Worm (Caenorhabditis elegans): ENCODE data around the gene C16A11.10.

DNA sequence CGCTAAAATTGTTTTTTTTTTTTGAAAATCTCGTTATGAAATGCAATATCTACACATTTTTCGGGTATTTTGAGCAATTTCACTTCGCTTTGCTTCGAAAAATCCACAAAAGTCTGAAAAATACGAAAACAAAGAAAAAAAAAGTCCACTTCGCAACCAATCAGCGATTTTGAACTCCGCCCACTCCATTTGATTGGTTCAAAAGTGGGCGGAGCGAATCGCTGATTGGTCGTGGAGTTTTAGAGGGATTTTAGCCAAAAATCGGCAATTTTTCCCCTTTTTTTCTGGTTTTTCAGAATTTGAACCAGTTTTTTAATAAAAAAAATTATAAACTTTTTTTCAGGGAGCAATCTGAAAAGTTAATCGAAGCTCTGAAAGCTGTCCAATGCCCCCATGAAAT, 7.8 kb downstream of the C16A11.10 start:
- TF ChIP-seq unc-55 (GFP tag; optimal IDR thresholded peaks at IDR 0.05) (no peak), skn-1 (tag; optimal IDR thresholded peaks at IDR 0.05) (no peak), ZK546.5 (tag; optimal IDR thresholded peaks at IDR 0.05) (no peak), lin-39 (tag; optimal IDR thresholded peaks at IDR 0.05) (no peak), nhr-11 (tag; optimal IDR thresholded peaks at IDR 0.05) (no peak), lin-11 (tag; optimal IDR thresholded peaks at IDR 0.05) (no peak), ama-1 (optimal IDR thresholded peaks at IDR 0.05) (no peak), mdl-1 (tag; optimal IDR thresholded peaks at IDR 0.05) (no peak), zag-1 (tag; optimal IDR thresholded peaks at IDR 0.05) (no peak), nhr-77 (tag; optimal IDR thresholded peaks at IDR 0.05) (no peak), ztf-11 (tag; optimal IDR thresholded peaks at IDR 0.05) (no peak)

Data from whole organism, L2 larva.